Fruit fly (Drosophila melanogaster) S2 (cell line): ENCODE data around the gene CG5793.

Experiments
- CG8478 ChIP-seq: fragments of >200 bp; optimal IDR thresholded peaks from 2 replicates; lab custom pipeline; 2018
- CTCF ChIP-seq, 2 experiments: fragments of >200 bp; optimal IDR thresholded peaks; 2 replicates each; lab custom pipeline; 2018

dm6 chr3R:21096532-21097143 is 30.7 kb upstream of the CG5793 start:
- TF ChIP-seq CG8478 (lab: Kevin White, UChicago), result no peak
- TF ChIP-seq CTCF (optimal IDR thresholded peaks at IDR 0.05; lab: Kevin White, UChicago), result no peak
